Fruit fly (Drosophila melanogaster) whole organism, embryonic: ENCODE data around the gene CG3123.

Experiments used
- CG6791 ChIP-seq: fragments of 200-800 bp; sonication (Bioruptor generic); IDR thresholded peaks from 3 replicates; pipeline ENCODE4 v1.3.6; 2022; ENCODE audit warnings: missing biosample characterization, missing genetic modification characterization; ENCODE audit not compliant: partially characterized antibody
- CrebB ChIP-seq: fragments of 200-800 bp; sonication (Bioruptor generic); optimal IDR thresholded peaks from 3 replicates; lab custom pipeline; 2018; ENCODE audit warnings: missing biosample characterization, mild to moderate bottlenecking, missing genetic modification characterization
- Spps ChIP-seq: fragments of 200-800 bp; sonication (Bioruptor generic); optimal IDR thresholded peaks from 2 replicates; lab custom pipeline; 2018; ENCODE audit warnings: missing biosample characterization, mild to moderate bottlenecking, missing genetic modification characterization
- pros ChIP-seq: fragments of 200-800 bp; sonication (Bioruptor generic); optimal IDR thresholded peaks from 3 replicates; lab custom pipeline; 2019; ENCODE audit warnings: missing biosample characterization, mild to moderate bottlenecking, missing genetic modification characterization, moderate library complexity

dm6 chr2L:2857862-2858734, 32.8 kb upstream of the CG3123 start:
- no peak for TF ChIP-seq CrebB (tag; lab: Kevin White, UChicago)
- no peak for TF ChIP-seq Spps (tag; lab: Kevin White, UChicago)
- TF ChIP-seq pros (GFP tag; lab: Kevin White, UChicago): no peak
- no peak for TF ChIP-seq CG6791 (GFP tag; lab: Robert Waterston, UW)
